Fruit fly (Drosophila melanogaster) whole organism, embryonic: Measurements from ENCODE around the gene wuho.
A peak's percentile ranks its signal among the peaks of the same experiment; 100 is the strongest.

ENCODE experiments used
- ATbp ChIP-seq: fragments of 200-800 bp; sonication (Bioruptor generic); optimal IDR thresholded peaks from 2 replicates; lab custom pipeline; 2017; ENCODE audit warnings: missing biosample characterization, mild to moderate bottlenecking, missing genetic modification characterization, missing genetic modification reagents
- Ada2b ChIP-seq: fragments of 200-800 bp; sonication (Bioruptor generic); IDR thresholded peaks from 2 replicates; pipeline ENCODE4 v1.3.6; 2022; ENCODE audit warnings: missing biosample characterization, missing genetic modification characterization
- Atf6 ChIP-seq: fragments of 200-800 bp; sonication (Bioruptor generic); IDR thresholded peaks from 2 replicates; pipeline ENCODE4 v1.3.6; 2022; ENCODE audit warnings: missing biosample characterization, missing genetic modification characterization
- CG1024 ChIP-seq: fragments of 200-800 bp; sonication (Bioruptor generic); IDR thresholded peaks from 2 replicates; pipeline ENCODE4 v1.3.6; 2022; ENCODE audit warnings: missing biosample characterization, missing genetic modification characterization
- CG10959 ChIP-seq: fragments of 200-800 bp; sonication (Bioruptor generic); IDR thresholded peaks from 2 replicates; pipeline ENCODE4 v1.3.6; 2022; ENCODE audit warnings: missing biosample characterization, missing genetic modification characterization
- CG11247 ChIP-seq: fragments of 200-800 bp; sonication (Bioruptor generic); IDR thresholded peaks from 2 replicates; pipeline ENCODE4 v1.3.6; 2022; ENCODE audit warnings: missing biosample characterization, missing genetic modification characterization
- CG11696 ChIP-seq: fragments of 200-800 bp; sonication (Bioruptor generic); IDR thresholded peaks from 2 replicates; pipeline ENCODE4 v1.3.6; 2022; ENCODE audit warnings: missing biosample characterization, missing genetic modification characterization
- CG12104 ChIP-seq: fragments of 200-800 bp; sonication (Bioruptor generic); optimal IDR thresholded peaks from 3 replicates; lab custom pipeline; 2016; ENCODE audit warnings: missing biosample characterization, missing genetic modification characterization
- CG12659 ChIP-seq: fragments of 200-800 bp; sonication (Bioruptor generic); optimal IDR thresholded peaks from 3 replicates; lab custom pipeline; 2017; ENCODE audit warnings: mild to moderate bottlenecking, missing biosample characterization, missing genetic modification reagents, missing genetic modification characterization
- CG1647 ChIP-seq: fragments of 200-800 bp; sonication (Bioruptor generic); optimal IDR thresholded peaks from 3 replicates; lab custom pipeline; 2016; ENCODE audit warnings: missing biosample characterization, missing genetic modification characterization
- CG16863 ChIP-seq: fragments of 200-800 bp; sonication (Bioruptor generic); optimal IDR thresholded peaks from 3 replicates; lab custom pipeline; 2016; ENCODE audit warnings: missing biosample characterization, missing genetic modification characterization
- CG17328 ChIP-seq: fragments of 200-800 bp; sonication (Bioruptor generic); IDR thresholded peaks from 2 replicates; pipeline ENCODE4 v1.3.6; 2022; ENCODE audit warnings: missing biosample characterization, missing genetic modification characterization
- CG17829 ChIP-seq: fragments of 200-800 bp; optimal IDR thresholded peaks from 2 replicates; lab custom pipeline; 2019; ENCODE audit warnings: missing biosample characterization, mild to moderate bottlenecking, missing genetic modification characterization, moderate library complexity
- CG18262 ChIP-seq: fragments of 200-800 bp; optimal IDR thresholded peaks from 3 replicates; lab custom pipeline; 2019; ENCODE audit warnings: missing biosample characterization, mild to moderate bottlenecking, missing genetic modification characterization, moderate library complexity
- CG2129 ChIP-seq: fragments of 200-800 bp; sonication (Bioruptor generic); IDR thresholded peaks from 2 replicates; pipeline ENCODE4 v1.3.6; 2022; ENCODE audit warnings: missing biosample characterization, missing genetic modification characterization; ENCODE audit not compliant: partially characterized antibody
- CG32532 ChIP-seq: fragments of 200-800 bp; sonication (Bioruptor generic); IDR thresholded peaks from 2 replicates; pipeline ENCODE4 v1.3.6; 2022; ENCODE audit warnings: missing biosample characterization, missing genetic modification characterization
- CG32767 ChIP-seq: fragments of 200-800 bp; sonication (Bioruptor generic); IDR thresholded peaks from 2 replicates; pipeline ENCODE4 v1.3.6; 2022; ENCODE audit warnings: missing biosample characterization, missing genetic modification characterization
- CG42726 ChIP-seq: fragments of 200-800 bp; sonication (Bioruptor generic); IDR thresholded peaks from 2 replicates; pipeline ENCODE4 v1.3.6; 2022; ENCODE audit warnings: missing biosample characterization, missing genetic modification characterization; ENCODE audit not compliant: partially characterized antibody
- CG43689 ChIP-seq: fragments of 200-800 bp; sonication (Bioruptor generic); IDR thresholded peaks from 2 replicates; pipeline ENCODE4 v1.3.6; 2022; ENCODE audit warnings: missing biosample characterization, missing genetic modification characterization
- CG6683 ChIP-seq: fragments of 200-800 bp; sonication (Bioruptor generic); optimal IDR thresholded peaks from 2 replicates; lab custom pipeline; 2017; ENCODE audit warnings: missing biosample characterization, mild to moderate bottlenecking, missing genetic modification characterization, missing genetic modification reagents
- CG6689 ChIP-seq: fragments of 200-800 bp; sonication (Bioruptor generic); IDR thresholded peaks from 2 replicates; pipeline ENCODE4 v1.3.6; 2022; ENCODE audit warnings: missing biosample characterization, missing genetic modification characterization
- CG7839 ChIP-seq: fragments of 200-800 bp; sonication (Bioruptor generic); optimal IDR thresholded peaks from 3 replicates; lab custom pipeline; 2018; ENCODE audit warnings: missing biosample characterization, mild to moderate bottlenecking, missing genetic modification characterization, moderate library complexity
- CG8359 ChIP-seq: fragments of 200-800 bp; sonication (Bioruptor generic); optimal IDR thresholded peaks from 2 replicates; lab custom pipeline; 2017; ENCODE audit warnings: missing biosample characterization, mild to moderate bottlenecking, missing genetic modification characterization, borderline replicate concordance
- CG8388 ChIP-seq: fragments of 200-800 bp; sonication (Bioruptor generic); optimal IDR thresholded peaks from 2 replicates; lab custom pipeline; 2019; ENCODE audit warnings: missing biosample characterization, mild to moderate bottlenecking, missing genetic modification characterization, moderate library complexity
- CG9817 ChIP-seq: fragments of 200-800 bp; sonication (Bioruptor generic); optimal IDR thresholded peaks from 2 replicates; lab custom pipeline; 2018; ENCODE audit warnings: missing biosample characterization, mild to moderate bottlenecking, missing genetic modification characterization, moderate library complexity
- D ChIP-seq, 2 experiments: fragments of 200-800 bp in 1 of 2; fragments of >200 bp in 1 of 2; sonication (Bioruptor generic) in 1 of 2; optimal IDR thresholded peaks; 2 replicates in 1 of 2; 3 replicates in 1 of 2; lab custom pipeline; 2017; ENCODE audit warnings: mild to moderate bottlenecking in 1 of 2, missing biosample characterization in 1 of 2, missing genetic modification characterization in 1 of 2, missing genetic modification reagents in 1 of 2
- Lpt ChIP-seq: fragments of >200 bp; optimal IDR thresholded peaks from 2 replicates; lab custom pipeline; 2018; ENCODE audit warnings: missing biosample characterization, missing genetic modification characterization
- Nf-YC ChIP-seq: fragments of 200-800 bp; optimal IDR thresholded peaks from 3 replicates; lab custom pipeline; 2019; ENCODE audit warnings: missing biosample characterization, mild to moderate bottlenecking, missing genetic modification characterization, moderate library complexity
- NfI ChIP-seq: fragments of 200-800 bp; sonication (Bioruptor generic); optimal IDR thresholded peaks from 3 replicates; lab custom pipeline; 2018; ENCODE audit warnings: missing biosample characterization, mild to moderate bottlenecking, missing genetic modification characterization, moderate library complexity
- Optix ChIP-seq: fragments of 200-800 bp; sonication (Bioruptor generic); IDR thresholded peaks from 3 replicates; pipeline ENCODE4 v1.3.6; 2022; ENCODE audit warnings: missing biosample characterization, missing genetic modification characterization
- Rfx ChIP-seq: fragments of 200-800 bp; sonication (Bioruptor generic); IDR thresholded peaks from 2 replicates; pipeline ENCODE4 v1.3.6; 2022; ENCODE audit warnings: missing biosample characterization, missing genetic modification characterization
- Xbp1 ChIP-seq: fragments of 200-800 bp; sonication (Bioruptor generic); optimal IDR thresholded peaks from 3 replicates; lab custom pipeline; 2016; ENCODE audit warnings: missing biosample characterization, mild to moderate bottlenecking, missing genetic modification characterization
- YL-1 ChIP-seq: fragments of 200-800 bp; sonication (Bioruptor generic); optimal IDR thresholded peaks from 3 replicates; lab custom pipeline; 2017; ENCODE audit warnings: missing biosample characterization, mild to moderate bottlenecking, missing genetic modification characterization
- abd-A ChIP-seq: fragments of 200-800 bp; sonication (Bioruptor generic); optimal IDR thresholded peaks from 3 replicates; lab custom pipeline; 2019; ENCODE audit warnings: missing biosample characterization, mild to moderate bottlenecking, missing genetic modification characterization, moderate library complexity
- ara ChIP-seq: fragments of 200-800 bp; sonication (Bioruptor generic); IDR thresholded peaks from 2 replicates; pipeline ENCODE4 v1.3.6; 2022; ENCODE audit warnings: missing biosample characterization, missing genetic modification characterization
- bsh ChIP-seq, 2 experiments: fragments of 200-800 bp; sonication (Bioruptor generic); optimal IDR thresholded peaks; 2 replicates each; lab custom pipeline; 2017 to 2018; ENCODE audit warnings: mild to moderate bottlenecking in 2 of 2, missing biosample characterization in 2 of 2, missing genetic modification characterization in 2 of 2, moderate library complexity in 1 of 2
- cato ChIP-seq: fragments of 200-800 bp; sonication (Bioruptor generic); optimal IDR thresholded peaks from 2 replicates; lab custom pipeline; 2016; ENCODE audit warnings: missing biosample characterization, missing genetic modification characterization, borderline replicate concordance
- dpn ChIP-seq, 2 experiments: fragments of 200-800 bp; sonication (Bioruptor generic); optimal IDR thresholded peaks; 3 replicates each; lab custom pipeline; 2016; ENCODE audit warnings: missing biosample characterization in 2 of 2, missing genetic modification characterization in 2 of 2
- gro ChIP-seq: fragments of 200-800 bp; sonication (Bioruptor generic); optimal IDR thresholded peaks from 2 replicates; lab custom pipeline; 2016; ENCODE audit warnings: missing biosample characterization, missing genetic modification characterization
- ham ChIP-seq: fragments of 200-800 bp; sonication (Bioruptor generic); IDR thresholded peaks from 2 replicates; pipeline ENCODE4 v1.3.6; 2022; ENCODE audit warnings: missing biosample characterization, missing genetic modification characterization
- mam ChIP-seq: fragments of 200-800 bp; sonication (Bioruptor generic); optimal IDR thresholded peaks from 3 replicates; lab custom pipeline; 2016; ENCODE audit warnings: missing biosample characterization, missing genetic modification characterization
- nom ChIP-seq: fragments of 200-800 bp; sonication (Bioruptor generic); optimal IDR thresholded peaks from 2 replicates; lab custom pipeline; 2017; ENCODE audit warnings: missing biosample characterization, missing genetic modification characterization, mild to moderate bottlenecking, moderate library complexity, missing genetic modification reagents
- odd ChIP-seq: fragments of 200-800 bp; sonication (Bioruptor generic); optimal IDR thresholded peaks from 2 replicates; lab custom pipeline; 2017; ENCODE audit warnings: missing biosample characterization, mild to moderate bottlenecking, missing genetic modification characterization
- otp ChIP-seq: fragments of 200-800 bp; sonication (Bioruptor generic); IDR thresholded peaks from 3 replicates; pipeline ENCODE4, ENCODE4 v1.3.6; 2022; ENCODE audit warnings: missing biosample characterization, missing genetic modification characterization
- pb ChIP-seq: fragments of 200-800 bp; sonication (Bioruptor generic); optimal IDR thresholded peaks from 3 replicates; lab custom pipeline; 2016; ENCODE audit warnings: missing biosample characterization, missing genetic modification characterization
- so ChIP-seq: fragments of 200-800 bp; sonication (Bioruptor generic); IDR thresholded peaks from 3 replicates; pipeline ENCODE4 v1.3.6; 2022; ENCODE audit warnings: missing biosample characterization, missing genetic modification characterization
- tll ChIP-seq, 2 experiments: fragments of 200-800 bp in 1 of 2; fragments of >200 bp in 1 of 2; sonication (Bioruptor generic) in 1 of 2; optimal IDR thresholded peaks; 2 replicates each; lab custom pipeline; 2017 to 2019; ENCODE audit warnings: missing biosample characterization in 2 of 2, missing genetic modification characterization in 2 of 2, mild to moderate bottlenecking in 1 of 2, moderate library complexity in 1 of 2
- trem ChIP-seq: fragments of 200-800 bp; optimal IDR thresholded peaks from 3 replicates; lab custom pipeline; 2019; ENCODE audit warnings: missing biosample characterization, mild to moderate bottlenecking, missing genetic modification characterization, moderate library complexity

wuho gene

dm6 chrX:6316858-6317474, 29.1 kb downstream of the wuho start (continued):
- TF ChIP-seq CG8388 (GFP tag; lab: Kevin White, UChicago) = peak; percentile 32
- TF ChIP-seq CG7839 (tag; lab: Kevin White, UChicago) = peak; percentile 76
- no peak for TF ChIP-seq CG17829 (tag; lab: Kevin White, UChicago)
- no peak for TF ChIP-seq D (optimal IDR thresholded peaks at IDR 0.05; lab: Kevin White, UChicago)
- TF ChIP-seq D (GFP tag; optimal IDR thresholded peaks at IDR 0.05; lab: Kevin White, UChicago) = peak; percentile 34
- peak; percentile 75 for TF ChIP-seq Ada2b (GFP tag; lab: Robert Waterston, UW)
- TF ChIP-seq CG6683 (GFP tag; lab: Kevin White, UChicago) = peak; percentile 57
- TF ChIP-seq pb = peak; percentile 35
- TF ChIP-seq CG8359 (GFP tag; lab: Kevin White, UChicago) = no peak
- peak; percentile 48 for TF ChIP-seq NfI (GFP tag; lab: Kevin White, UChicago)
- TF ChIP-seq CG11696 (GFP tag; lab: Robert Waterston, UW) = peak; percentile 72
- TF ChIP-seq CG32767 (GFP tag; lab: Robert Waterston, UW) = peak; percentile 25; the same call in 1 of the 2 replicates
- TF ChIP-seq mam = peak; percentile 31
- no peak for TF ChIP-seq trem (tag; lab: Kevin White, UChicago)
- TF ChIP-seq nom = no peak
- peak; percentile 83 for TF ChIP-seq Atf6 (GFP tag; lab: Robert Waterston, UW)
- peak; percentile 51 for TF ChIP-seq ATbp (GFP tag; lab: Kevin White, UChicago)
- peak; percentile 49 for TF ChIP-seq odd
- no peak; the same call in 1 of the 2 replicates for TF ChIP-seq ham (GFP tag; lab: Robert Waterston, UW)
- TF ChIP-seq so (GFP tag; lab: Robert Waterston, UW) = peak; percentile 55; the same call in 1 of the 3 replicates
- TF ChIP-seq CG2129 (GFP tag; lab: Robert Waterston, UW) = no peak
- no peak for TF ChIP-seq CG10959 (GFP tag; lab: Robert Waterston, UW)
- TF ChIP-seq CG17328 (GFP tag; lab: Robert Waterston, UW) = peak; percentile 68
- peak; percentile 35 for TF ChIP-seq CG18262
- TF ChIP-seq dpn (GFP tag; optimal IDR thresholded peaks at IDR 0.05; lab: Kevin White, UChicago) = peak; percentile 26 to 60
- no peak for TF ChIP-seq CG1647 (GFP tag; lab: Kevin White, UChicago)
- TF ChIP-seq Lpt (GFP tag; lab: Kevin White, UChicago) = no peak
- peak; percentile 33; the same call in 1 of the 2 replicates for TF ChIP-seq ara
- peak; percentile 66 for TF ChIP-seq CG11247 (GFP tag; lab: Robert Waterston, UW)
- peak; percentile 62; the same call in 2 of the 3 replicates for TF ChIP-seq Optix (GFP tag; lab: Robert Waterston, UW)
- no peak for TF ChIP-seq tll (GFP tag; optimal IDR thresholded peaks at IDR 0.05; lab: Kevin White, UChicago)
- TF ChIP-seq CG9817 (tag; lab: Kevin White, UChicago) = peak; percentile 52
- peak; percentile 24 for TF ChIP-seq CG12104 (GFP tag; lab: Kevin White, UChicago)
- TF ChIP-seq CG16863 (GFP tag; lab: Kevin White, UChicago) = peak; percentile 46
- peak; percentile 38 for TF ChIP-seq Xbp1
- TF ChIP-seq YL-1 (GFP tag; lab: Kevin White, UChicago) = no peak
- no peak for TF ChIP-seq CG42726
- TF ChIP-seq Rfx (GFP tag; lab: Robert Waterston, UW) = peak; percentile 82
- TF ChIP-seq bsh (GFP tag; optimal IDR thresholded peaks at IDR 0.05; lab: Kevin White, UChicago) = peak in 1 of 2 experiments; percentile 49
- no peak for TF ChIP-seq cato (GFP tag; lab: Kevin White, UChicago)
- TF ChIP-seq abd-A (tag; lab: Kevin White, UChicago) = peak; percentile 50
- 0 out of 2 replicates have a peak, but pooled peaks have one; percentile 24 for TF ChIP-seq CG43689 (GFP tag; lab: Robert Waterston, UW)
- TF ChIP-seq otp = no peak
- TF ChIP-seq Nf-YC = peak; percentile 39
- peak; percentile 65 for TF ChIP-seq gro (GFP tag; lab: Kevin White, UChicago)
- peak; percentile 59 for TF ChIP-seq CG6689 (GFP tag; lab: Robert Waterston, UW)
- TF ChIP-seq CG32532 = peak; percentile 77
- no peak for TF ChIP-seq CG1024 (GFP tag; lab: Robert Waterston, UW)
- TF ChIP-seq CG12659 = peak; percentile 66
